Worm (Caenorhabditis elegans) whole organism, mixed stage, embryonic: ENCODE results near the gene cash-1.

Source experiments
- blmp-1 ChIP-seq: fragments of 150-350 bp; optimal IDR thresholded peaks from 2 replicates; lab custom pipeline; 2014; ENCODE audit warnings: missing biosample characterization, missing genetic modification characterization
- ceh-39 ChIP-seq: fragments of 150-350 bp; optimal IDR thresholded peaks from 2 replicates; lab custom pipeline; 2014; ENCODE audit warnings: missing biosample characterization, missing genetic modification characterization
- ceh-43 ChIP-seq: fragments of 200-800 bp; sonication (Bioruptor generic); optimal IDR thresholded peaks from 2 replicates; lab custom pipeline; 2018; ENCODE audit warnings: mild to moderate bottlenecking, missing genetic modification characterization, moderate library complexity, missing compliant biosample characterization
- ceh-83 ChIP-seq: fragments of 200-800 bp; sonication (Bioruptor generic); optimal IDR thresholded peaks from 2 replicates; lab custom pipeline; 2018; ENCODE audit warnings: mild to moderate bottlenecking, missing genetic modification characterization, missing compliant biosample characterization
- ces-1 ChIP-seq: fragments of 150-350 bp; optimal IDR thresholded peaks from 2 replicates; lab custom pipeline; 2014; ENCODE audit warnings: missing biosample characterization, missing genetic modification reagents, missing genetic modification characterization
- cnd-1 ChIP-seq: fragments of 200-800 bp; sonication (Bioruptor generic); optimal IDR thresholded peaks from 2 replicates; lab custom pipeline; 2018; ENCODE audit warnings: mild to moderate bottlenecking, missing genetic modification characterization, missing compliant biosample characterization
- drap-1 ChIP-seq: fragments of 200-800 bp; sonication (Bioruptor generic); optimal IDR thresholded peaks from 3 replicates; lab custom pipeline; 2018; ENCODE audit warnings: mild to moderate bottlenecking, missing genetic modification characterization, missing compliant biosample characterization
- elt-1 ChIP-seq: sonication (generic microtip); optimal IDR thresholded peaks from 2 replicates; lab custom pipeline; 2017; ENCODE audit warnings: missing genetic modification characterization, mild to moderate bottlenecking, missing compliant biosample characterization, antibody characterized with exemption, moderate library complexity, borderline replicate concordance; ENCODE audit not compliant: insufficient read depth
- elt-3 ChIP-seq: fragments of 150-350 bp; optimal IDR thresholded peaks from 2 replicates; lab custom pipeline; 2014; ENCODE audit warnings: missing biosample characterization, missing genetic modification characterization
- flh-1 ChIP-seq: fragments of 200-800 bp; sonication (Bioruptor generic); optimal IDR thresholded peaks from 2 replicates; lab custom pipeline; 2018; ENCODE audit warnings: mild to moderate bottlenecking, missing genetic modification characterization, moderate library complexity, missing compliant biosample characterization
- ham-2 ChIP-seq: fragments of 200-800 bp; sonication (Bioruptor generic); optimal IDR thresholded peaks from 2 replicates; lab custom pipeline; 2018; ENCODE audit warnings: mild to moderate bottlenecking, missing genetic modification characterization, missing compliant biosample characterization
- hlh-1 ChIP-seq: fragments of 150-350 bp; optimal IDR thresholded peaks from 2 replicates; lab custom pipeline; 2014; ENCODE audit warnings: missing biosample characterization, missing genetic modification reagents, missing genetic modification characterization
- lin-13 ChIP-seq: fragments of 150-350 bp; optimal IDR thresholded peaks from 2 replicates; lab custom pipeline; 2014; ENCODE audit warnings: missing biosample characterization, missing genetic modification characterization
- lin-32 ChIP-seq: fragments of 200-800 bp; sonication (Bioruptor generic); optimal IDR thresholded peaks from 2 replicates; lab custom pipeline; 2018; ENCODE audit warnings: mild to moderate bottlenecking, missing genetic modification characterization, missing compliant biosample characterization
- lsy-2 ChIP-seq: fragments of 150-350 bp; optimal IDR thresholded peaks from 2 replicates; lab custom pipeline; 2014; ENCODE audit warnings: missing biosample characterization, missing genetic modification characterization
- mab-5 ChIP-seq: fragments of 150-350 bp; optimal IDR thresholded peaks from 2 replicates; lab custom pipeline; 2014; ENCODE audit warnings: missing biosample characterization, missing genetic modification characterization
- mls-2 ChIP-seq: sonication (generic microtip); optimal IDR thresholded peaks from 2 replicates; lab custom pipeline; 2016; ENCODE audit warnings: mild to moderate bottlenecking, missing genetic modification characterization, moderate library complexity, missing compliant biosample characterization
- nhr-12 ChIP-seq: fragments of 150-350 bp; optimal IDR thresholded peaks from 2 replicates; lab custom pipeline; 2014; ENCODE audit warnings: missing biosample characterization, missing genetic modification characterization
- nhr-2 ChIP-seq: fragments of 150-350 bp; optimal IDR thresholded peaks from 2 replicates; lab custom pipeline; 2014; ENCODE audit warnings: missing biosample characterization, missing genetic modification characterization
- nhr-237 ChIP-seq: fragments of 150-350 bp; optimal IDR thresholded peaks from 2 replicates; lab custom pipeline; 2014; ENCODE audit warnings: missing biosample characterization, missing genetic modification characterization
- nhr-28 ChIP-seq: fragments of 150-350 bp; optimal IDR thresholded peaks from 2 replicates; lab custom pipeline; 2014; ENCODE audit warnings: missing biosample characterization, missing genetic modification characterization
- nhr-76 ChIP-seq: sonication (generic microtip); optimal IDR thresholded peaks from 2 replicates; lab custom pipeline; 2017; ENCODE audit warnings: missing biosample characterization, missing genetic modification characterization
- pha-4 ChIP-seq: fragments of 150-350 bp; optimal IDR thresholded peaks from 2 replicates; lab custom pipeline; 2018; ENCODE audit warnings: missing biosample characterization, missing genetic modification reagents, missing genetic modification characterization
- sem-2 ChIP-seq: fragments of 200-800 bp; sonication (Bioruptor generic); optimal IDR thresholded peaks from 2 replicates; lab custom pipeline; 2018; ENCODE audit warnings: mild to moderate bottlenecking, missing genetic modification characterization, missing compliant biosample characterization
- snpc-4 ChIP-seq: fragments of 150-350 bp; optimal IDR thresholded peaks from 2 replicates; lab custom pipeline; 2014; ENCODE audit warnings: missing biosample characterization, missing genetic modification characterization
- sptf-1 ChIP-seq: sonication (generic microtip); optimal IDR thresholded peaks from 2 replicates; lab custom pipeline; 2017; ENCODE audit warnings: mild to moderate bottlenecking, missing genetic modification characterization, moderate library complexity, missing compliant biosample characterization
- tbx-8 ChIP-seq: fragments of 200-800 bp; sonication (Bioruptor generic); optimal IDR thresholded peaks from 2 replicates; lab custom pipeline; 2018; ENCODE audit warnings: mild to moderate bottlenecking, missing genetic modification characterization, moderate library complexity, missing compliant biosample characterization
- unc-120 ChIP-seq: sonication (generic microtip); optimal IDR thresholded peaks from 2 replicates; lab custom pipeline; 2017; ENCODE audit warnings: missing genetic modification characterization, missing compliant biosample characterization; ENCODE audit not compliant: poor library complexity, severe bottlenecking
- unc-39 ChIP-seq: fragments of 150-350 bp; optimal IDR thresholded peaks from 2 replicates; lab custom pipeline; 2014; ENCODE audit warnings: missing biosample characterization, missing genetic modification characterization
- unc-62 ChIP-seq: fragments of 150-350 bp; optimal IDR thresholded peaks from 2 replicates; lab custom pipeline; 2014; ENCODE audit warnings: missing biosample characterization, missing genetic modification reagents, missing genetic modification characterization
- zip-8 ChIP-seq: fragments of 150-350 bp; optimal IDR thresholded peaks from 2 replicates; lab custom pipeline; 2014; ENCODE audit warnings: missing biosample characterization, missing genetic modification characterization

Gene cash-1

ce11 chrV:10317294-10317693 lies 44.8 kb upstream of the cash-1 start, which contains the start of gene asps-1:
asps-1 (minus strand) TSS chrV:10317394.
- TF ChIP-seq lin-13 (tag; lab: Kevin White, UChicago) (no peak), elt-3 (tag; lab: Kevin White, UChicago) (no peak), flh-1 (GFP tag; lab: Kevin White, UChicago) (no peak), sptf-1 (tag; lab: Kevin White, UChicago) (no peak), lin-32 (GFP tag; lab: Kevin White, UChicago) (no peak), sem-2 (GFP tag; lab: Kevin White, UChicago) (no peak), cnd-1 (tag; lab: Kevin White, UChicago) (no peak)

ce11 chrV:10319434-10319833 lies 42.6 kb upstream of the cash-1 start, which contains the start of gene B0024.11:
B0024.11 (minus strand) TSS chrV:10319534.
- TF ChIP-seq nhr-76 (no peak), lsy-2 (tag; lab: Kevin White, UChicago) (no peak), nhr-12 (tag; lab: Kevin White, UChicago) (no peak), elt-3 (tag; lab: Kevin White, UChicago) (no peak), hlh-1 (no peak)

ce11 chrV:10320101-10320761 lies 41.8 kb upstream of the cash-1 start, which contains the start of the genes gna-1 and B0024.13:
gna-1 (minus strand) TSS chrV:10320151.
B0024.13 (plus strand) TSS chrV:10320711.
- TF ChIP-seq sem-2 (GFP tag; lab: Kevin White, UChicago) = no peak
- no peak for TF ChIP-seq blmp-1 (tag; lab: Kevin White, UChicago)
- TF ChIP-seq lsy-2 (tag; lab: Kevin White, UChicago) = no peak
- TF ChIP-seq unc-39 (tag; lab: Kevin White, UChicago) = no peak
- TF ChIP-seq ceh-43 (GFP tag; lab: Kevin White, UChicago) = no peak
- TF ChIP-seq ham-2 (GFP tag; lab: Kevin White, UChicago) = no peak
- no peak for TF ChIP-seq mab-5 (tag; lab: Kevin White, UChicago)
- no peak for TF ChIP-seq mls-2 (tag; lab: Kevin White, UChicago)
- TF ChIP-seq nhr-12 (tag; lab: Kevin White, UChicago) = no peak
- no peak for TF ChIP-seq snpc-4 (tag; lab: Kevin White, UChicago)
- no peak for TF ChIP-seq nhr-237
- no peak for TF ChIP-seq flh-1 (GFP tag; lab: Kevin White, UChicago)
- TF ChIP-seq nhr-2 (tag; lab: Kevin White, UChicago) = no peak
- TF ChIP-seq ceh-39 = no peak
- no peak for TF ChIP-seq nhr-76
- no peak for TF ChIP-seq elt-1 (tag; lab: Kevin White, UChicago)
- no peak for TF ChIP-seq hlh-1
- TF ChIP-seq ces-1 (GFP tag; lab: Kevin White, UChicago) = no peak

ce11 chrV:10323537-10323936 lies 38.5 kb upstream of the cash-1 start:
- no peak for TF ChIP-seq pha-4
- no peak for TF ChIP-seq hlh-1
- no peak for TF ChIP-seq nhr-76
- TF ChIP-seq unc-62 = no peak
- no peak for TF ChIP-seq sem-2 (GFP tag; lab: Kevin White, UChicago)
- TF ChIP-seq unc-120 = no peak
- TF ChIP-seq ham-2 (GFP tag; lab: Kevin White, UChicago) = no peak
- TF ChIP-seq nhr-28 (tag; lab: Kevin White, UChicago) = no peak
- TF ChIP-seq, all 35 proteins: peak for 0

ce11 chrV:10328080-10328479 lies 34.0 kb upstream of the cash-1 start:
- TF ChIP-seq ceh-43 (GFP tag; lab: Kevin White, UChicago) (no peak), nhr-2 (tag; lab: Kevin White, UChicago) (no peak), tbx-8 (GFP tag; lab: Kevin White, UChicago) (no peak), zip-8 (no peak), snpc-4 (tag; lab: Kevin White, UChicago) (no peak), elt-3 (tag; lab: Kevin White, UChicago) (no peak), cnd-1 (tag; lab: Kevin White, UChicago) (no peak), lin-32 (GFP tag; lab: Kevin White, UChicago) (no peak), drap-1 (GFP tag; lab: Kevin White, UChicago) (no peak), nhr-28 (tag; lab: Kevin White, UChicago) (no peak), ceh-83 (GFP tag; lab: Kevin White, UChicago) (no peak), ham-2 (GFP tag; lab: Kevin White, UChicago) (no peak), nhr-12 (tag; lab: Kevin White, UChicago) (no peak)
- TF ChIP-seq, all 35 proteins: peak for 0
